Fruit fly (Drosophila melanogaster): ENCODE data around the gene Dpck.

The Dpck gene

DNA sequence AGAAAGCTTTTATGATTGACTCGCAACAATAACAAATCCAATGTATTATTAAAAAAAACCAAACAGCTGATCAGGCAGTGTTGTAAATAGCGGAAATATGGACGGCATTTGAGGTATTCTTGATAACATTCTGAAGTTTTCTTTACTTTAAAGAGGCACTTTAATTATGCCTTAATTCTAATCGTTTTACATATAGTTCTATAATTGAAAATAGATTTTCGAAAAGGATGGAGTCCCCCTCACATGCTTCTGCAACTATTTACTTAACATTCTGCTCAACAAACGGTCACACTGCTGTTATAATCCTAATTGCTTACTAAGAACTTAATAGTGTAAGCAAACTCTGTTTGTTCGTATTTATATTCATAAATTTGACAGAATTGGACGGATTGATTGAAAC lies 46.0 kb downstream of the Dpck start, which contains the start of gene CG10068 (continued):
- TF ChIP-seq Abd-B (GFP tag; optimal IDR thresholded peaks at IDR 0.05) (peak; percentile 86), Oli (tag; optimal IDR thresholded peaks at IDR 0.05) (peak; percentile 72), Jarid2 (GFP tag; optimal IDR thresholded peaks at IDR 0.05) (peak; percentile 29), CG13894 (tag; optimal IDR thresholded peaks at IDR 0.05) (peak; percentile 90), CG15514 (GFP tag; optimal IDR thresholded peaks at IDR 0.05) (peak; percentile 85), NK7.1 (GFP tag; optimal IDR thresholded peaks at IDR 0.05) (peak; percentile 71), CG9609 (GFP tag; optimal IDR thresholded peaks at IDR 0.05) (peak; percentile 87), cg (GFP tag; optimal IDR thresholded peaks at IDR 0.05) (no peak), sug (tag; optimal IDR thresholded peaks at IDR 0.05) (peak; percentile 72), CG9817 (tag; optimal IDR thresholded peaks at IDR 0.05) (peak; percentile 69), pum (GFP tag; optimal IDR thresholded peaks at IDR 0.05) (peak; percentile 85), ttk (GFP tag; IDR thresholded peaks at IDR 0.05) (peak; percentile 92), CG3847 (GFP tag; IDR thresholded peaks at IDR 0.05) (no peak), lbe (GFP tag; optimal IDR thresholded peaks at IDR 0.05) (peak; percentile 81), Rx (GFP tag; IDR thresholded peaks at IDR 0.05) (peak; percentile 90), CG3995 (GFP tag; optimal IDR thresholded peaks at IDR 0.05) (peak; percentile 44), CG14014 (GFP tag; IDR thresholded peaks at IDR 0.05) (peak; percentile 89), fd64A (GFP tag; optimal IDR thresholded peaks at IDR 0.05) (peak; percentile 73), Ptx1 (GFP tag; IDR thresholded peaks at IDR 0.05) (peak; percentile 90), fru (optimal IDR thresholded peaks at IDR 0.05) (no peak), Lpt (GFP tag; optimal IDR thresholded peaks at IDR 0.05) (no peak), CG11696 (GFP tag; IDR thresholded peaks at IDR 0.05) (peak; percentile 89), CG14441 (GFP tag; IDR thresholded peaks at IDR 0.05) (peak; percentile 91), Pdp1 (GFP tag; optimal IDR thresholded peaks at IDR 0.05) (peak; percentile 89 to 91), nerfin-2 (GFP tag; IDR thresholded peaks at IDR 0.05; ENCODE audit: partially characterized antibody) (no peak), lola (GFP tag; optimal IDR thresholded peaks at IDR 0.05) (peak in 1 of 3 experiments; percentile 91), hbn (GFP tag; IDR thresholded peaks at IDR 0.05; ENCODE audit: partially characterized antibody) (no peak; the same call in 1 of the 2 replicates), Mes4 (GFP tag; optimal IDR thresholded peaks at IDR 0.05) (peak; percentile 85), Adf1 (GFP tag; IDR thresholded peaks at IDR 0.05) (peak; percentile 53; the same call in 1 of the 2 replicates), ap (GFP tag; IDR thresholded peaks at IDR 0.05) (peak; percentile 85), Hey (tag; optimal IDR thresholded peaks at IDR 0.05) (no peak), TFAM (GFP tag; optimal IDR thresholded peaks at IDR 0.05) (peak; percentile 61), emc (GFP tag; optimal IDR thresholded peaks at IDR 0.05) (peak; percentile 69), Myb (GFP tag; optimal IDR thresholded peaks at IDR 0.05) (peak; percentile 56), Opbp (GFP tag; IDR thresholded peaks at IDR 0.05; ENCODE audit: partially characterized antibody) (no peak), CG11085 (GFP tag; IDR thresholded peaks at IDR 0.05) (no peak), z (GFP tag; IDR thresholded peaks at IDR 0.05) (peak; percentile 66; the same call in 2 of the 3 replicates), ken (GFP tag; IDR thresholded peaks at IDR 0.05) (peak; percentile 95), CG31365 (tag; optimal IDR thresholded peaks at IDR 0.05) (peak; percentile 64), CG16863 (GFP tag; optimal IDR thresholded peaks at IDR 0.05) (peak; percentile 89), org-1 (GFP tag; optimal IDR thresholded peaks at IDR 0.05) (peak; percentile 73), gfzf (GFP tag; optimal IDR thresholded peaks at IDR 0.05) (peak; percentile 60), CG10543 (GFP tag; optimal IDR thresholded peaks at IDR 0.05) (peak; percentile 67), CG3407 (GFP tag; optimal IDR thresholded peaks at IDR 0.05) (peak; percentile 79), CG4360 (GFP tag; IDR thresholded peaks at IDR 0.05) (peak; percentile 68), fd102C (GFP tag; optimal IDR thresholded peaks at IDR 0.05) (peak; percentile 88), Dbx (GFP tag; IDR thresholded peaks at IDR 0.05) (peak; percentile 87), CG16779 (GFP tag; IDR thresholded peaks at IDR 0.05) (peak; percentile 80; the same call in 1 of the 2 replicates), gcm2 (GFP tag; optimal IDR thresholded peaks at IDR 0.05) (peak; percentile 77), tin (GFP tag; optimal IDR thresholded peaks at IDR 0.05) (peak; percentile 86), dysf (GFP tag; IDR thresholded peaks at IDR 0.05) (peak; percentile 92)

Measured in whole organism, embryonic.